Worm (Caenorhabditis elegans) whole organism, midembryonic: Measurements from ENCODE around the gene clec-121.

ENCODE experiments used
- T22C8.4 ChIP-seq: fragments of 200-800 bp; sonication (Bioruptor generic); IDR thresholded peaks from 2 replicates; pipeline ENCODE4 v1.3.6; 2022; ENCODE audit warnings: missing genetic modification characterization, missing compliant biosample characterization
- cog-1 ChIP-seq: sonication (generic microtip); optimal IDR thresholded peaks from 2 replicates; lab custom pipeline; 2016; ENCODE audit warnings: missing genetic modification characterization, missing compliant biosample characterization
- flt-1 ChIP-seq: fragments of 200-800 bp; sonication (Bioruptor generic); IDR thresholded peaks from 2 replicates; pipeline ENCODE4 v1.3.6; 2022; ENCODE audit warnings: missing genetic modification characterization, missing compliant biosample characterization
- klf-2 ChIP-seq: fragments of 200-800 bp; sonication (Bioruptor generic); conservative IDR thresholded peaks from 2 replicates; pipeline ENCODE4 v1.3.6; 2022; ENCODE audit warnings: missing genetic modification reagents, missing genetic modification characterization, missing compliant biosample characterization
- med-1 ChIP-seq: sonication (generic microtip); optimal IDR thresholded peaks from 2 replicates; lab custom pipeline; 2017; ENCODE audit warnings: missing genetic modification characterization, mild to moderate bottlenecking, missing compliant biosample characterization, antibody characterized with exemption, missing genetic modification reagents; ENCODE audit not compliant: insufficient read depth
- ref-1 ChIP-seq: fragments of 200-800 bp; sonication (Bioruptor generic); conservative IDR thresholded peaks from 2 replicates; pipeline ENCODE4 v1.3.6; 2022; ENCODE audit warnings: missing genetic modification reagents, missing genetic modification characterization, missing compliant biosample characterization
- tab-1 ChIP-seq: fragments of 200-800 bp; sonication (Bioruptor generic); IDR thresholded peaks from 2 replicates; pipeline ENCODE4 v1.3.6; 2022; ENCODE audit warnings: missing genetic modification characterization, missing compliant biosample characterization
- ztf-23 ChIP-seq: fragments of 200-800 bp; sonication (Bioruptor generic); IDR thresholded peaks from 2 replicates; pipeline ENCODE4 v1.3.6; 2022; ENCODE audit warnings: missing genetic modification reagents, missing genetic modification characterization, missing compliant biosample characterization
- ztf-29 ChIP-seq: fragments of 200-800 bp; sonication (Bioruptor generic); IDR thresholded peaks from 2 replicates; pipeline ENCODE4 v1.3.6; 2022; ENCODE audit warnings: missing genetic modification reagents, missing genetic modification characterization, missing compliant biosample characterization

clec-121 gene

ce11 chrII:3062876-3063275 lies 39.2 kb upstream of the clec-121 start:
- no peak for TF ChIP-seq ref-1 (GFP tag; lab: Robert Waterston, UW)
- TF ChIP-seq T22C8.4 (GFP tag; lab: Robert Waterston, UW) = peak; percentile 41
- no peak for TF ChIP-seq cog-1 (tag; lab: Kevin White, UChicago)
- no peak for TF ChIP-seq flt-1 (GFP tag; lab: Robert Waterston, UW)
- no peak for TF ChIP-seq ztf-23 (GFP tag; lab: Robert Waterston, UW)
- no peak for TF ChIP-seq klf-2 (GFP tag; lab: Robert Waterston, UW)
- no peak for TF ChIP-seq ztf-29 (GFP tag; lab: Robert Waterston, UW)

ce11 chrII:3063366-3063765 lies 38.8 kb upstream of the clec-121 start:
- TF ChIP-seq T22C8.4 (GFP tag; lab: Robert Waterston, UW) (peak; percentile 88), tab-1 (GFP tag; lab: Robert Waterston, UW) (no peak), med-1 (GFP tag; lab: Kevin White, UChicago) (no peak)

- TF ChIP-seq med-1 (GFP tag; lab: Kevin White, UChicago) (no peak), T22C8.4 (GFP tag; lab: Robert Waterston, UW) (peak; percentile 93)
These were observed 38.1 kb upstream of the clec-121 start for ce11 chrII:3063984-3064383.

- TF ChIP-seq T22C8.4 (GFP tag; lab: Robert Waterston, UW) (peak; percentile 75), ztf-23 (GFP tag; lab: Robert Waterston, UW) (no peak)
These were observed 37.5 kb upstream of the clec-121 start for ce11 chrII:3064631-3065030.

ce11 chrII:3065086-3065485 lies 37.0 kb upstream of the clec-121 start:
- TF ChIP-seq ztf-23 (GFP tag; lab: Robert Waterston, UW) (no peak), cog-1 (tag; lab: Kevin White, UChicago) (no peak), ref-1 (GFP tag; lab: Robert Waterston, UW) (no peak)

- TF ChIP-seq T22C8.4 (GFP tag; lab: Robert Waterston, UW) (0 out of 2 replicates have a peak, but pooled peaks have one; percentile 50), klf-2 (GFP tag; lab: Robert Waterston, UW) (no peak)
These were observed 35.7 kb upstream of the clec-121 start for ce11 chrII:3066401-3066800.

- TF ChIP-seq med-1 (GFP tag; lab: Kevin White, UChicago) (no peak), flt-1 (GFP tag; lab: Robert Waterston, UW) (no peak), ztf-23 (GFP tag; lab: Robert Waterston, UW) (no peak), T22C8.4 (GFP tag; lab: Robert Waterston, UW) (peak; percentile 67; the same call in 1 of the 2 replicates)
These were observed 34.7 kb upstream of the clec-121 start for ce11 chrII:3067447-3067846.

- no peak for TF ChIP-seq cog-1 (tag; lab: Kevin White, UChicago)
- TF ChIP-seq tab-1 (GFP tag; lab: Robert Waterston, UW) = no peak
- TF ChIP-seq ref-1 (GFP tag; lab: Robert Waterston, UW) = no peak
- no peak for TF ChIP-seq ztf-23 (GFP tag; lab: Robert Waterston, UW)
- no peak for TF ChIP-seq klf-2 (GFP tag; lab: Robert Waterston, UW)
- TF ChIP-seq ztf-29 (GFP tag; lab: Robert Waterston, UW) = no peak
- TF ChIP-seq med-1 (GFP tag; lab: Kevin White, UChicago) = no peak
- peak; percentile 89 for TF ChIP-seq T22C8.4 (GFP tag; lab: Robert Waterston, UW)
These were observed 34.2 kb upstream of the clec-121 start for ce11 chrII:3067896-3068295.

- TF ChIP-seq T22C8.4 (GFP tag; lab: Robert Waterston, UW) (peak; percentile 21; the same call in 1 of the 2 replicates), tab-1 (GFP tag; lab: Robert Waterston, UW) (no peak)
These were observed 33.5 kb upstream of the clec-121 start for ce11 chrII:3068646-3069045.

- no peak for TF ChIP-seq cog-1 (tag; lab: Kevin White, UChicago)
- peak; percentile 89 for TF ChIP-seq T22C8.4 (GFP tag; lab: Robert Waterston, UW)
These were observed 31.9 kb upstream of the clec-121 start for ce11 chrII:3070182-3070581.

ce11 chrII:3071012-3071749 lies 30.9 kb upstream of the clec-121 start, which contains the start of gene Y25C1A.7:
Gene Y25C1A.7, minus strand, starts transcription at chrII:3071062.
- 0 out of 2 replicates have a peak, but pooled peaks have one; percentile 15 for TF ChIP-seq T22C8.4 (GFP tag; lab: Robert Waterston, UW)
- TF ChIP-seq ztf-29 (GFP tag; lab: Robert Waterston, UW) = peak; percentile 13; the same call in 1 of the 2 replicates
- no peak for TF ChIP-seq med-1 (GFP tag; lab: Kevin White, UChicago)
- no peak for TF ChIP-seq ref-1 (GFP tag; lab: Robert Waterston, UW)
